Worm (Caenorhabditis elegans): Measurements from ENCODE around the gene ife-3.

The ife-3 gene

DNA sequence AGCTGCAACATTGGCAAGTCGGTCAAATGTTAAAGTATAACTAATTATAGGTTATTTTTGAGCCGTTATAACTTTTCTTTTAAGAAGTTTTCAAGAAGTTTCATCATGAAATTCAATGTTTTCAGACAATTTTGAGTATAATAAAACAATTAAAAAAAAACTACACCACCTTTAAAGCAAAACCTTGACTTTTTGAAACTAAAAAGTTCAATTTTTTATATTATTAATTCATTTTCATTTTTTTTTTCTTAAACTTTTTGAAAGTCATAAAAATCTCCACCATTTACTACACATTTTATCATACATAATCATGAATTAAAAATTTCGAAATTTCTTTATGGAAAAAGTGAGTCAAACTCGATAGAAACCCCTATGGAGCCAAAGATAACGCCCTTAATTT, 37.4 kb upstream of the ife-3 start, which contains the start of gene B0348.2:
B0348.2 (plus strand) TSS at position 301 of the 400 bp plus-strand sequence.
- TF ChIP-seq pqm-1 (tag; optimal IDR thresholded peaks at IDR 0.05) (no peak), fkh-6 (tag; optimal IDR thresholded peaks at IDR 0.05) (no peak), ceh-18 (tag; optimal IDR thresholded peaks at IDR 0.05) (no peak), hlh-6 (tag; optimal IDR thresholded peaks at IDR 0.05) (no peak)

DNA sequence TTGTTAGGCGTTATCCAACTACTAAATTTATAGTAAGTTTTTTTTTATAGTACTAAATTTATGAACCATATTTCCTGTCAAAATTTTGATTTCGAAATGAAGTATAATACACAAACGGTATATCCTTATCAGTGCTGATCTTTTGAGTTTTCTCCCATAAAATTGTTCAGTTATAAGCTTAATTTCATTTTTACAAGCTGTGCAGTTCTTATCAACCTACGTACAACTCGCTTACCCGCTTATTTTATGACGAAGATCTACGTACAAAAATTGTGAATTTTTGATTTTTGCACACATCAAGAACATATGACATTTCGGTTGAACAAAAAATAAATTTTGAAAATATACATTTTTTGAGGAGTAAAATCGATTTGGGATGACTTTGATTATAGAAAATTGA, 36.4 kb upstream of the ife-3 start:
- TF ChIP-seq nfya-1 (tag; optimal IDR thresholded peaks at IDR 0.05) (no peak), tbx-7 (tag; optimal IDR thresholded peaks at IDR 0.05) (no peak), rnt-1 (tag; optimal IDR thresholded peaks at IDR 0.05) (no peak), ceh-22 (tag; optimal IDR thresholded peaks at IDR 0.05) (no peak), ceh-6 (GFP tag; optimal IDR thresholded peaks at IDR 0.05) (no peak), nhr-11 (tag; optimal IDR thresholded peaks at IDR 0.05) (no peak), K02D7.2 (tag; optimal IDR thresholded peaks at IDR 0.05) (no peak), mec-3 (tag; optimal IDR thresholded peaks at IDR 0.05; ENCODE audit: borderline replicate concordance) (no peak), hlh-30 (tag; optimal IDR thresholded peaks at IDR 0.05; ENCODE audit: insufficient read depth) (no peak), gmeb-2 (tag; optimal IDR thresholded peaks at IDR 0.05) (no peak), C08G9.2 (tag; optimal IDR thresholded peaks at IDR 0.05) (no peak), unc-3 (GFP tag; conservative IDR thresholded peaks at IDR 0.05) (no peak), unc-3 (tag; optimal IDR thresholded peaks at IDR 0.05) (no peak), tbx-2 (tag; optimal IDR thresholded peaks at IDR 0.05) (no peak), pha-4 (tag; optimal IDR thresholded peaks at IDR 0.05) (no peak), T23F11.4 (GFP tag; optimal IDR thresholded peaks at IDR 0.05) (no peak)

DNA sequence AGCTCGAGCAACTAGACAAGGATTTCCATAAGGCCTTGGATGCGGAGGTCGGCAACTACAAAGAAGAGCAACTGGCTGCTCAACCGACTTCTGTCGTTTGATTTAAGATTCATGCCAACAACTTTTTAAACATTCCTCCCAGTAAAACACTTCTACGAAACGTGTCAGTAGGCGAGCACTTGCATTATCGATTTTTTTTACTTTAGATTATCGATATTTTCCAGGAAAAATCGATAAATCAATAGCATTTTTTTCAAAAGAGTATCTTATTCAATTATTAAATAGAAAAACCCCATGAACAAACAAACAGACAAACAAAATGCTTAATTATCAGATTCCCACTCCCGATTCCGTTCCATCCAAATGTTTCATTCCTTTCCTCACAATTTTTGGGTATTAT, 35.4 kb upstream of the ife-3 start:
- TF ChIP-seq lim-6 (tag; optimal IDR thresholded peaks at IDR 0.05) = no peak
- peak; percentile 56 for TF ChIP-seq ceh-48 (tag; optimal IDR thresholded peaks at IDR 0.05)

DNA sequence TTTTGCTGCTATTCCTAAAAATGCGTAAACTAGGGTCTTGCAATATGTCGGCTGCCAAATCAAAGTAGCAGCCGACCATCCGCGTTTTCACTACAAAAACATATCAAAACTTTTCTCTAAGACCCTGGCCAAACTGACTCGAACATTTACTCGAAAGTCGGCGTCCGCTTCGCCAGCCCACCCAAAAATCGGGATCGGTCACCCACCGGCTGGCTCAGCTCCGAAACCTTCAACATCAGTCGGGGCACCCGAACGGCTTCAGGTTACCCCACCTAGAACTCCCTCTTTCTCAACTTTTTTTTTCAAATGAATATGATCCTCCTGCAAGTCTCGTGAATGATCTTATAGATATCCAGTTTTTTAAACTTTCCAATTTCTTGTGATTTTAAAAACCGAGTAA, 30.1 kb upstream of the ife-3 start:
- TF ChIP-seq elt-2 (tag; optimal IDR thresholded peaks at IDR 0.05) = no peak
- no peak for TF ChIP-seq npax-4 (tag; optimal IDR thresholded peaks at IDR 0.05)
- no peak for TF ChIP-seq pha-4 (tag; optimal IDR thresholded peaks at IDR 0.05)
- no peak for TF ChIP-seq elt-4 (tag; optimal IDR thresholded peaks at IDR 0.05)
- TF ChIP-seq ceh-14 (tag; optimal IDR thresholded peaks at IDR 0.05) = no peak

DNA sequence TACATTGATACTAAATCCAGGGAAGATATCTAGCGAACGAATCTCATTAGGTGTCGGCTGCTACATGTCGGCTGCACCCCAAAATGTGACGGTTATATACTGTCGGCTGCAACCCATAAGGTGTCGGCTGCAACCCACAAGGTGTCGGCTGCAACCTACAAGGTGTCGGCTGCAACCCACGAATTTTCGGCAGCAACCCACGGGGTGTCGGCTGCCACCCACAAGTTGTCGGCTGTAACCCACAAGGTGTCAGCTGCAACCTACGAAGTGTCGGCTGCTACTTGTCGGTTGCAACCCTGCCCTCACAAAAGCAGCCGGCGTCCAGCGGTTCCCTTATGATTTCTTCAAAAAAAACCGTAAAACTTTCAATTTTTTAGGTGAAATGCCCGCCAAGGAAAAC, 22.2 kb upstream of the ife-3 start:
- no peak for TF ChIP-seq fax-1 (tag; optimal IDR thresholded peaks at IDR 0.05)
- no peak for TF ChIP-seq hlh-13 (GFP tag; optimal IDR thresholded peaks at IDR 0.05)
- no peak for TF ChIP-seq ceh-34 (tag; optimal IDR thresholded peaks at IDR 0.05)
- TF ChIP-seq pag-3 (tag; optimal IDR thresholded peaks at IDR 0.05; ENCODE audit: borderline replicate concordance) = no peak
- no peak for TF ChIP-seq C38D4.7 (GFP tag; optimal IDR thresholded peaks at IDR 0.05)
- TF ChIP-seq K09A11.1 (tag; optimal IDR thresholded peaks at IDR 0.05; ENCODE audit: insufficient read depth) = no peak
- TF ChIP-seq unc-3 (GFP tag; conservative IDR thresholded peaks at IDR 0.05) = no peak
- TF ChIP-seq unc-3 (tag; optimal IDR thresholded peaks at IDR 0.05) = no peak
- TF ChIP-seq ceh-45 (GFP tag; IDR thresholded peaks at IDR 0.05) = no peak
- no peak for TF ChIP-seq nhr-232 (tag; optimal IDR thresholded peaks at IDR 0.05)
- TF ChIP-seq dmd-4 (tag; optimal IDR thresholded peaks at IDR 0.05; ENCODE audit: borderline replicate concordance) = no peak
- TF ChIP-seq fkh-10 (GFP tag; optimal IDR thresholded peaks at IDR 0.05) = no peak
- no peak for TF ChIP-seq pros-1 (tag; optimal IDR thresholded peaks at IDR 0.05)
- TF ChIP-seq sox-2 (GFP tag; IDR thresholded peaks at IDR 0.05) = no peak
- no peak for TF ChIP-seq pax-1 (tag; optimal IDR thresholded peaks at IDR 0.05)
- TF ChIP-seq ceh-24 (tag; optimal IDR thresholded peaks at IDR 0.05) = no peak
- no peak for TF ChIP-seq pha-2 (tag; optimal IDR thresholded peaks at IDR 0.05)
- TF ChIP-seq ceh-9 (tag; optimal IDR thresholded peaks at IDR 0.05) = no peak
- no peak for TF ChIP-seq pqm-1 (tag; optimal IDR thresholded peaks at IDR 0.05)
- TF ChIP-seq ceh-18 (tag; optimal IDR thresholded peaks at IDR 0.05) = no peak
- TF ChIP-seq fkh-6 (tag; optimal IDR thresholded peaks at IDR 0.05) = no peak

All from whole organism, late embryonic.